Worm (Caenorhabditis elegans): ENCODE data around the gene C02F5.10.

The C02F5.10 gene

ce11 chrIII:8286003-8286402 lies 36.7 kb upstream of the C02F5.10 start:
- no peak for TF ChIP-seq nhr-19 (GFP tag; conservative IDR thresholded peaks at IDR 0.05)
- TF ChIP-seq fkh-10 (GFP tag; optimal IDR thresholded peaks at IDR 0.05): peak; percentile 62
- peak; percentile 19 for TF ChIP-seq lin-14 (GFP tag; optimal IDR thresholded peaks at IDR 0.05)

ce11 chrIII:8283525-8283924 lies 34.2 kb upstream of the C02F5.10 start:
- TF ChIP-seq nhr-19 (GFP tag; conservative IDR thresholded peaks at IDR 0.05) (no peak), tbx-2 (tag; optimal IDR thresholded peaks at IDR 0.05) (peak; percentile 47), ztf-11 (tag; optimal IDR thresholded peaks at IDR 0.05) (peak in 1 of 2 experiments; percentile 69), elt-3 (tag; optimal IDR thresholded peaks at IDR 0.05) (no peak), ztf-4 (tag; optimal IDR thresholded peaks at IDR 0.05) (no peak), ceh-90 (tag; optimal IDR thresholded peaks at IDR 0.05) (no peak), nhr-85 (tag) (peak; percentile 54), egl-13 (tag; optimal IDR thresholded peaks at IDR 0.05) (no peak), unc-86 (tag; optimal IDR thresholded peaks at IDR 0.05) (peak; percentile 3)

- TF ChIP-seq jun-1 (tag; optimal IDR thresholded peaks at IDR 0.05) (no peak), sox-4 (tag; optimal IDR thresholded peaks at IDR 0.05) (no peak), xbp-1 (tag; optimal IDR thresholded peaks at IDR 0.05) (no peak), ceh-8 (GFP tag; optimal IDR thresholded peaks at IDR 0.05) (no peak), nhr-90 (tag; optimal IDR thresholded peaks at IDR 0.05; ENCODE audit: poor library complexity) (no peak), snpc-4 (tag; optimal IDR thresholded peaks at IDR 0.05) (no peak), ama-1 (optimal IDR thresholded peaks at IDR 0.05) (no peak), mdl-1 (tag; optimal IDR thresholded peaks at IDR 0.05) (no peak)
Observed at ce11 chrIII:8281310-8281709, 32.0 kb upstream of the C02F5.10 start.

ce11 chrIII:8280352-8280751 lies 31.1 kb upstream of the C02F5.10 start:
- TF ChIP-seq ztf-4 (tag; optimal IDR thresholded peaks at IDR 0.05) (no peak), mep-1 (tag; optimal IDR thresholded peaks at IDR 0.05) (no peak), fkh-4 (tag; optimal IDR thresholded peaks at IDR 0.05; ENCODE audit: borderline replicate concordance) (no peak), nhr-90 (tag; optimal IDR thresholded peaks at IDR 0.05; ENCODE audit: poor library complexity) (no peak), snpc-4 (tag; optimal IDR thresholded peaks at IDR 0.05) (no peak), unc-62 (GFP tag; optimal IDR thresholded peaks at IDR 0.05) (no peak), mef-2 (tag; optimal IDR thresholded peaks at IDR 0.05) (no peak), xbp-1 (tag; optimal IDR thresholded peaks at IDR 0.05) (no peak), egl-27 (tag; optimal IDR thresholded peaks at IDR 0.05) (no peak), dpl-1 (GFP tag; optimal IDR thresholded peaks at IDR 0.05) (no peak), lin-39 (tag; optimal IDR thresholded peaks at IDR 0.05) (no peak), ceh-90 (tag; optimal IDR thresholded peaks at IDR 0.05) (no peak), C34B4.2 (tag; optimal IDR thresholded peaks at IDR 0.05) (no peak), sptf-1 (tag; optimal IDR thresholded peaks at IDR 0.05) (no peak), skn-1 (tag; optimal IDR thresholded peaks at IDR 0.05) (no peak), fkh-8 (tag; optimal IDR thresholded peaks at IDR 0.05) (no peak)

ce11 chrIII:8279567-8279966 lies 30.3 kb upstream of the C02F5.10 start:
- no peak for TF ChIP-seq Y116A8C.19 (tag; optimal IDR thresholded peaks at IDR 0.05; ENCODE audit: borderline replicate concordance)
- TF ChIP-seq nhr-47 (tag; optimal IDR thresholded peaks at IDR 0.05): no peak
- no peak for TF ChIP-seq egl-27 (tag; optimal IDR thresholded peaks at IDR 0.05)
- TF ChIP-seq rnt-1 (tag; optimal IDR thresholded peaks at IDR 0.05): no peak
- TF ChIP-seq xbp-1 (tag; optimal IDR thresholded peaks at IDR 0.05): no peak

- TF ChIP-seq efl-3 (GFP tag; optimal IDR thresholded peaks at IDR 0.05) (no peak), sptf-1 (tag; optimal IDR thresholded peaks at IDR 0.05) (no peak), nhr-237 (tag; optimal IDR thresholded peaks at IDR 0.05) (no peak), lir-3 (tag; optimal IDR thresholded peaks at IDR 0.05; ENCODE audit: poor library complexity) (no peak), ceh-8 (GFP tag; optimal IDR thresholded peaks at IDR 0.05) (no peak), mep-1 (tag; optimal IDR thresholded peaks at IDR 0.05) (no peak), C34B4.2 (tag; optimal IDR thresholded peaks at IDR 0.05) (no peak), hpl-2 (GFP tag; optimal IDR thresholded peaks at IDR 0.05) (no peak), hlh-4 (tag; optimal IDR thresholded peaks at IDR 0.05) (no peak), pax-3 (tag; optimal IDR thresholded peaks at IDR 0.05) (no peak), fkh-10 (GFP tag; optimal IDR thresholded peaks at IDR 0.05) (no peak), alr-1 (tag; optimal IDR thresholded peaks at IDR 0.05; ENCODE audit: borderline replicate concordance) (no peak), tlp-1 (tag; optimal IDR thresholded peaks at IDR 0.05) (no peak), ceh-90 (tag; optimal IDR thresholded peaks at IDR 0.05) (no peak)
Observed at ce11 chrIII:8278801-8279200, 29.5 kb upstream of the C02F5.10 start, which contains the start of gene mig-10. mig-10 (plus strand) TSS chrIII:8279101.

Data from whole organism, L1 larva.